Worm (Caenorhabditis elegans) whole organism, L1 larva: ENCODE measurements around the gene srg-5.
A peak's percentile ranks its signal among the peaks of the same experiment; 100 is the strongest.

Experiments used
- C04F5.9 ChIP-seq: sonication (generic microtip); optimal IDR thresholded peaks from 2 replicates; lab custom pipeline; 2016; ENCODE audit warnings: missing genetic modification characterization, missing compliant biosample characterization
- C16A3.4 ChIP-seq: fragments of 150-350 bp; optimal IDR thresholded peaks from 2 replicates; lab custom pipeline; 2014; ENCODE audit warnings: missing biosample characterization, missing genetic modification characterization
- ceh-63 ChIP-seq: fragments of 200-800 bp; sonication (Bioruptor generic); optimal IDR thresholded peaks from 2 replicates; lab custom pipeline; 2018; ENCODE audit warnings: mild to moderate bottlenecking, missing genetic modification characterization, missing compliant biosample characterization
- ceh-8 ChIP-seq: fragments of 200-800 bp; sonication (Bioruptor generic); optimal IDR thresholded peaks from 2 replicates; lab custom pipeline; 2018; ENCODE audit warnings: mild to moderate bottlenecking, missing genetic modification characterization, moderate library complexity, missing compliant biosample characterization
- ceh-82 ChIP-seq, 3 experiments: fragments of 150-350 bp in 1 of 3; sonication (generic microtip) in 2 of 3; optimal IDR thresholded peaks; 2 replicates each; lab custom pipeline; 2014 to 2017; ENCODE audit warnings: missing biosample characterization in 3 of 3, missing genetic modification characterization in 3 of 3
- ces-1 ChIP-seq: fragments of 150-350 bp; optimal IDR thresholded peaks from 2 replicates; lab custom pipeline; 2014; ENCODE audit warnings: missing biosample characterization, missing genetic modification reagents, missing genetic modification characterization
- dsc-1 ChIP-seq: sonication (generic microtip); optimal IDR thresholded peaks from 2 replicates; lab custom pipeline; 2016; ENCODE audit warnings: mild to moderate bottlenecking, missing genetic modification characterization, missing compliant biosample characterization
- efl-3 ChIP-seq: fragments of 200-800 bp; sonication (Bioruptor generic); optimal IDR thresholded peaks from 2 replicates; lab custom pipeline; 2018; ENCODE audit warnings: mild to moderate bottlenecking, missing genetic modification characterization, missing compliant biosample characterization
- elt-2 ChIP-seq: sonication (generic microtip); optimal IDR thresholded peaks from 2 replicates; lab custom pipeline; 2016; ENCODE audit warnings: missing genetic modification characterization, mild to moderate bottlenecking, inconsistent platforms, missing compliant biosample characterization, missing genetic modification reagents
- elt-3 ChIP-seq, 6 experiments: fragments of 150-350 bp in 1 of 6; sonication (generic microtip); optimal IDR thresholded peaks; 2 replicates each; lab custom pipeline; 2017 to 2018; ENCODE audit warnings: missing biosample characterization in 6 of 6, missing genetic modification characterization in 6 of 6, inconsistent platforms in 1 of 6
- fkh-10 ChIP-seq: sonication (generic microtip); optimal IDR thresholded peaks from 2 replicates; lab custom pipeline; 2017; ENCODE audit warnings: missing biosample characterization, missing genetic modification reagents, missing genetic modification characterization
- fkh-8 ChIP-seq: sonication (generic microtip); optimal IDR thresholded peaks from 2 replicates; lab custom pipeline; 2016; ENCODE audit warnings: mild to moderate bottlenecking, missing genetic modification characterization, missing compliant biosample characterization
- fos-1 ChIP-seq: fragments of 150-350 bp; optimal IDR thresholded peaks from 2 replicates; lab custom pipeline; 2014; ENCODE audit warnings: missing biosample characterization, missing genetic modification characterization
- hpl-2 ChIP-seq: fragments of 150-350 bp; optimal IDR thresholded peaks from 2 replicates; lab custom pipeline; 2014; ENCODE audit warnings: missing biosample characterization, missing genetic modification reagents, missing genetic modification characterization
- lin-13 ChIP-seq: fragments of 150-350 bp; optimal IDR thresholded peaks from 2 replicates; lab custom pipeline; 2014; ENCODE audit warnings: missing biosample characterization, missing genetic modification reagents, missing genetic modification characterization
- lin-14 ChIP-seq: fragments of 200-800 bp; sonication (Bioruptor generic); optimal IDR thresholded peaks from 2 replicates; lab custom pipeline; 2018; ENCODE audit warnings: mild to moderate bottlenecking, missing genetic modification characterization, moderate library complexity, missing compliant biosample characterization
- lin-35 ChIP-seq, 2 experiments: fragments of 150-350 bp; optimal IDR thresholded peaks; 2 replicates each; lab custom pipeline; 2014; ENCODE audit warnings: missing biosample characterization in 2 of 2, missing genetic modification characterization in 2 of 2, missing genetic modification reagents in 2 of 2
- lir-3 ChIP-seq: sonication (generic microtip); optimal IDR thresholded peaks from 2 replicates; lab custom pipeline; 2016; ENCODE audit warnings: mild to moderate bottlenecking, missing genetic modification characterization, moderate library complexity, missing compliant biosample characterization; ENCODE audit not compliant: poor library complexity
- lsy-2 ChIP-seq, 2 experiments: fragments of 150-350 bp; optimal IDR thresholded peaks; 2 replicates each; lab custom pipeline; 2014; ENCODE audit warnings: missing biosample characterization in 2 of 2, missing genetic modification characterization in 2 of 2
- mep-1 ChIP-seq: fragments of 150-350 bp; optimal IDR thresholded peaks from 2 replicates; lab custom pipeline; 2014; ENCODE audit warnings: missing biosample characterization, missing genetic modification characterization
- nhr-12 ChIP-seq: sonication (generic microtip); optimal IDR thresholded peaks from 2 replicates; lab custom pipeline; 2017; ENCODE audit warnings: missing biosample characterization, missing genetic modification characterization
- nhr-19 ChIP-seq: fragments of 200-800 bp; sonication (Bioruptor generic); conservative IDR thresholded peaks from 2 replicates; pipeline ENCODE4 v1.3.6; 2022; ENCODE audit warnings: missing genetic modification characterization, missing compliant biosample characterization
- nhr-47 ChIP-seq: sonication (generic microtip); optimal IDR thresholded peaks from 2 replicates; lab custom pipeline; 2016; ENCODE audit warnings: mild to moderate bottlenecking, missing genetic modification characterization, moderate library complexity, missing compliant biosample characterization
- nhr-71 ChIP-seq: sonication (generic microtip); optimal IDR thresholded peaks from 2 replicates; lab custom pipeline; 2016; ENCODE audit warnings: mild to moderate bottlenecking, missing genetic modification characterization, moderate library complexity, missing compliant biosample characterization
- nhr-77 ChIP-seq: fragments of 150-350 bp; optimal IDR thresholded peaks from 2 replicates; lab custom pipeline; 2014; ENCODE audit warnings: missing biosample characterization, missing genetic modification characterization
- nhr-85 ChIP-seq: sonication (generic microtip); peaks from one replicate; lab custom pipeline; 2016; ENCODE audit warnings: missing genetic modification characterization, inconsistent platforms, missing compliant biosample characterization
- rnt-1 ChIP-seq: sonication (generic microtip); optimal IDR thresholded peaks from 2 replicates; lab custom pipeline; 2016; ENCODE audit warnings: mild to moderate bottlenecking, missing genetic modification characterization, moderate library complexity, missing compliant biosample characterization
- skn-1 ChIP-seq: fragments of 150-350 bp; optimal IDR thresholded peaks from 2 replicates; lab custom pipeline; 2014; ENCODE audit warnings: missing biosample characterization, missing genetic modification characterization
- snpc-4 ChIP-seq: fragments of 150-350 bp; optimal IDR thresholded peaks from 2 replicates; lab custom pipeline; 2014; ENCODE audit warnings: missing biosample characterization, missing genetic modification characterization
- snu-23 ChIP-seq: sonication (generic microtip); optimal IDR thresholded peaks from 2 replicates; lab custom pipeline; 2016; ENCODE audit warnings: missing genetic modification characterization, missing compliant biosample characterization
- sptf-1 ChIP-seq: fragments of 150-350 bp; optimal IDR thresholded peaks from 2 replicates; lab custom pipeline; 2014; ENCODE audit warnings: missing biosample characterization, missing genetic modification characterization
- swsn-7 ChIP-seq: sonication (generic microtip); optimal IDR thresholded peaks from 2 replicates; lab custom pipeline; 2016; ENCODE audit warnings: missing genetic modification characterization, missing compliant biosample characterization
- tlp-1 ChIP-seq: fragments of 150-350 bp; optimal IDR thresholded peaks from 2 replicates; lab custom pipeline; 2014; ENCODE audit warnings: missing biosample characterization, missing genetic modification characterization
- unc-30 ChIP-seq: sonication (generic microtip); optimal IDR thresholded peaks from 2 replicates; lab custom pipeline; 2017; ENCODE audit warnings: missing biosample characterization, missing genetic modification characterization
- vab-15 ChIP-seq: sonication (generic microtip); optimal IDR thresholded peaks from 2 replicates; lab custom pipeline; 2017; ENCODE audit warnings: missing genotype, mild to moderate bottlenecking, missing genetic modification characterization, missing compliant biosample characterization
- ztf-11 ChIP-seq, 2 experiments: sonication (generic microtip); optimal IDR thresholded peaks; 2 replicates each; lab custom pipeline; 2016 to 2017; ENCODE audit warnings: missing genetic modification characterization in 2 of 2, missing biosample characterization in 1 of 2, missing compliant biosample characterization in 1 of 2
- ztf-4 ChIP-seq: fragments of 150-350 bp; optimal IDR thresholded peaks from 2 replicates; lab custom pipeline; 2014; ENCODE audit warnings: missing biosample characterization, missing genetic modification characterization

srg-5 gene

ce11 chrIII:6264447-6264846 is at the start of gene srg-5:
TSS of gene srg-5 (minus strand) at chrIII:6264547.
- TF ChIP-seq rnt-1 (tag; lab: Kevin White, UChicago) (no peak), lin-35 (GFP tag; optimal IDR thresholded peaks at IDR 0.05; lab: Kevin White, UChicago) (no peak), ceh-63 (no peak), lsy-2 (tag; optimal IDR thresholded peaks at IDR 0.05; lab: Kevin White, UChicago) (no peak), nhr-85 (tag; lab: Kevin White, UChicago) (no peak), elt-2 (no peak), swsn-7 (tag; lab: Kevin White, UChicago) (no peak), efl-3 (GFP tag; lab: Kevin White, UChicago) (no peak), ces-1 (GFP tag; lab: Kevin White, UChicago) (no peak), ztf-11 (tag; optimal IDR thresholded peaks at IDR 0.05; lab: Kevin White, UChicago) (no peak), fkh-10 (GFP tag; lab: Kevin White, UChicago) (no peak), lin-13 (GFP tag; lab: Kevin White, UChicago) (no peak), tlp-1 (no peak)

ce11 chrIII:6312244-6312643 is 47.9 kb upstream of the srg-5 start:
- TF ChIP-seq snu-23 (GFP tag; lab: Kevin White, UChicago) (no peak), lin-14 (GFP tag; lab: Kevin White, UChicago) (peak; percentile 32)

ce11 chrIII:6311452-6311851 is 47.1 kb upstream of the srg-5 start:
- peak; percentile 24 for TF ChIP-seq nhr-47 (tag; lab: Kevin White, UChicago)
- peak; percentile 52 for TF ChIP-seq fkh-8 (tag; lab: Kevin White, UChicago)
- no peak for TF ChIP-seq skn-1

- TF ChIP-seq sptf-1 (no peak), nhr-12 (no peak), dsc-1 (tag; lab: Kevin White, UChicago) (no peak), fkh-8 (tag; lab: Kevin White, UChicago) (no peak), nhr-19 (no peak), C04F5.9 (tag; lab: Kevin White, UChicago) (no peak), ceh-82 (tag; optimal IDR thresholded peaks at IDR 0.05; lab: Kevin White, UChicago) (peak in 1 of 3 experiments; percentile 2), lsy-2 (tag; optimal IDR thresholded peaks at IDR 0.05; lab: Kevin White, UChicago) (peak in 1 of 2 experiments; percentile 5), ces-1 (GFP tag; lab: Kevin White, UChicago) (peak; percentile 30), fkh-10 (GFP tag; lab: Kevin White, UChicago) (peak; percentile 87), skn-1 (no peak), lin-14 (GFP tag; lab: Kevin White, UChicago) (peak; percentile 66), ztf-4 (tag; lab: Kevin White, UChicago) (no peak), nhr-71 (tag; lab: Kevin White, UChicago) (peak; percentile 8)
Observed at ce11 chrIII:6310352-6310751, 46.0 kb upstream of the srg-5 start.

- TF ChIP-seq C04F5.9 (tag; lab: Kevin White, UChicago), result no peak
- no peak for TF ChIP-seq lsy-2 (tag; optimal IDR thresholded peaks at IDR 0.05; lab: Kevin White, UChicago)
- no peak for TF ChIP-seq unc-30 (tag; lab: Kevin White, UChicago)
- TF ChIP-seq fos-1 (tag; lab: Kevin White, UChicago), result no peak
- no peak for TF ChIP-seq mep-1 (tag; lab: Kevin White, UChicago)
- no peak for TF ChIP-seq lir-3 (tag; lab: Kevin White, UChicago)
- no peak for TF ChIP-seq elt-3 (tag; optimal IDR thresholded peaks at IDR 0.05; lab: Kevin White, UChicago)
- no peak for TF ChIP-seq vab-15 (tag; lab: Kevin White, UChicago)
- no peak for TF ChIP-seq snpc-4 (tag; lab: Kevin White, UChicago)
- TF ChIP-seq ceh-8 (GFP tag; lab: Kevin White, UChicago), result no peak
- TF ChIP-seq nhr-77 (tag; lab: Kevin White, UChicago), result no peak
- TF ChIP-seq ztf-4 (tag; lab: Kevin White, UChicago), result no peak
- TF ChIP-seq C16A3.4, result no peak
- no peak for TF ChIP-seq hpl-2 (GFP tag; lab: Kevin White, UChicago)
- no peak for TF ChIP-seq tlp-1
Observed at ce11 chrIII:6309066-6309465, 44.7 kb upstream of the srg-5 start, which contains the start of gene gar-2. TSS of gene gar-2 (plus strand) at chrIII:6309366.
